Fruit fly (Drosophila melanogaster): ENCODE results near the gene CG5937.

Gene CG5937

DNA sequence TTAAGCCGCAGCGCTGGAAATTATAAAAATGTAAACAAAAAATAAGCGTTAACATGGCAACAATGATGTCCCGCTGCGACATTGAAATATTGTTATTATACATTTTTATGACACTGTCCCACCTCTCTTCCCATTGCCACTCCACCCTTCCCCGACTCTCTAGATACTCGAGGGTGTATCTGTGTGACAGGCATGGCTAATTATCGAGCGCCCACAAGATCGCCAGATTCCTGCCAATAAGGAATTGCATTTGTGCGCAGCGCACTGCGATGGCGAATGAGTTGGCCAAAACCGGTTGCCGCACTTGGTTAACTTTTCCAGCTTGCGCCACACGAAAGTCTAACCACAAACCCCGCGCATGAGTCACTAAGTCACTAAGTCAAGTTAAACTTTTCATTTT, 9.2 kb upstream of the CG5937 start:
- TF ChIP-seq rn (GFP tag; IDR thresholded peaks at IDR 0.05), result no peak
- peak; percentile 29; the same call in 1 of the 3 replicates for TF ChIP-seq CG4496 (GFP tag; IDR thresholded peaks at IDR 0.05)
- no peak for TF ChIP-seq CG34367 (tag; optimal IDR thresholded peaks at IDR 0.05)

DNA sequence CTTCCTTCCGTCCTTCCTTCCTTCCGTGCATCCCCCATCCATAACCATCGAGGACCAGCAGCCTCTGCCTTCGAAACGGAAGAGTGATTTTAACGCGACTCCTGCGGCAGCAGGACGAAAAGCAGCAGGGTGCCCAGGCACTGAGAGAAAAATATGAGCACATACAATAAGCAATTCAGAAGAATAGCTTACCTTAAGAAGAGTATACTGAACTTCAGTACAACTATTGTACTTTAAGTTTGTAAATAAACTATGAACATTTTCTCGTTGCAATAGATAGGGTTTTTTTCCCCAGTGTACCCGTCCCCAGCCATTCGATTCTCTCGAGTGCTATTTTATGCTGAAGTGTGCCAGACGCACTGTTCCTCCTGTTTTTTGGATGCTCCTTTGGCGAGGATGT, 8.1 kb upstream of the CG5937 start:
- no peak for TF ChIP-seq rn (GFP tag; IDR thresholded peaks at IDR 0.05)
- no peak for TF ChIP-seq fd96Ca (GFP tag; IDR thresholded peaks at IDR 0.05)
- TF ChIP-seq CG14655 (GFP tag; optimal IDR thresholded peaks at IDR 0.05), result no peak
- TF ChIP-seq EcR (GFP tag; optimal IDR thresholded peaks at IDR 0.05), result no peak
- TF ChIP-seq CG8159 (tag; optimal IDR thresholded peaks at IDR 0.05), result peak; percentile 63
- TF ChIP-seq CG15710 (tag; optimal IDR thresholded peaks at IDR 0.05), result peak; percentile 49
- TF ChIP-seq CG10348 (GFP tag; IDR thresholded peaks at IDR 0.05), result no peak
- peak; percentile 29 for TF ChIP-seq CG17806 (tag; optimal IDR thresholded peaks at IDR 0.05)
- TF ChIP-seq CG9948 (tag; optimal IDR thresholded peaks at IDR 0.05), result peak; percentile 19
- TF ChIP-seq CG32121 (GFP tag; IDR thresholded peaks at IDR 0.05), result no peak
- no peak for TF ChIP-seq Ets98B (GFP tag; IDR thresholded peaks at IDR 0.05)
- TF ChIP-seq Snoo (tag; optimal IDR thresholded peaks at IDR 0.05), result peak; percentile 38
- TF ChIP-seq CG8301 (tag; optimal IDR thresholded peaks at IDR 0.05), result no peak
- peak; percentile 58; the same call in 2 of the 3 replicates for TF ChIP-seq CG4496 (GFP tag; IDR thresholded peaks at IDR 0.05)
- TF ChIP-seq Pif1B (GFP tag; optimal IDR thresholded peaks at IDR 0.05), result no peak
- no peak for TF ChIP-seq D1 (tag; optimal IDR thresholded peaks at IDR 0.05)
- TF ChIP-seq CG34367 (tag; optimal IDR thresholded peaks at IDR 0.05), result peak; percentile 17
- TF ChIP-seq Pif1A (GFP tag; optimal IDR thresholded peaks at IDR 0.05), result peak; percentile 21
- no peak for TF ChIP-seq gl (tag; optimal IDR thresholded peaks at IDR 0.05)
- TF ChIP-seq CG12605 (GFP tag; IDR thresholded peaks at IDR 0.05), result no peak
- TF ChIP-seq CG13204 (GFP tag; optimal IDR thresholded peaks at IDR 0.05), result no peak

DNA sequence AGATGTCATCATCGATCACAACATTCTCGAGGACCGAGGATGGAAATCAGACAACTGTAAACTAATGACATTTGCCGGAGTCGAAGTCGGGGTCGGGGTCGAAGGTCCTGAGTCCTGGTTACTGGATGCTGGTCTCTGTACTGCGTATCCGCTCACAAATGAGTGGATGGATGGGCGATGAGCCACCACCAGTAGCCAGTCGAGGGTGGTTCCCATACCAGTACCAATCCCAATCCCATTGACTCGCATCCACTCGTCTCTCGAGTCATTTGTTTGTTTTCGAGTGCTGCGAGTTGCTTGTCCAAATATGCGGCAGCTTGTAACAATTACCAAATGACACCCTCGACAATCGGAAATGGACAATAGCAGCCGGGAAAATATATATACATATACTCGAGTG, 7.0 kb upstream of the CG5937 start:
- TF ChIP-seq Ets98B (GFP tag; IDR thresholded peaks at IDR 0.05) (no peak), D1 (tag; optimal IDR thresholded peaks at IDR 0.05) (no peak), CG8159 (tag; optimal IDR thresholded peaks at IDR 0.05) (no peak)

DNA sequence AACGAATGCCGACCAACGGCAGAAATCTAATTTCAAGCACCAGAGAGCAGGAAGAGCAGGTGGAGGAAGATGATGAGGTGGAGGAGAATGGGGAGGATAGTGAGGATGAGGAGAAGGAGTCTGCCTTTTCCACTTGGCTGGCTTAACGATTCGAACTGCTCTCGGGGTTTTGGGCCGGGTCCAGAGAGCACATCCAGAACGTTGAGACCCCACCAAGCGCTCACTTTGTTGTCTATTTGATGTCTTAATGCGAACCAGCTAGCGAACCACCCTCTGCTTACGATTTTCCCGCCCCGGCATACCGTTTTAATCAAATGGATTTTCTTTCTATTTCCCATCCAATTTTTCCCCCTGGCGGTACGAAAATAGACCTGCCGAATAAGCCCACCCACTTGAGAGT, 5.1 kb upstream of the CG5937 start:
- no peak for TF ChIP-seq EcR (GFP tag; optimal IDR thresholded peaks at IDR 0.05)

DNA sequence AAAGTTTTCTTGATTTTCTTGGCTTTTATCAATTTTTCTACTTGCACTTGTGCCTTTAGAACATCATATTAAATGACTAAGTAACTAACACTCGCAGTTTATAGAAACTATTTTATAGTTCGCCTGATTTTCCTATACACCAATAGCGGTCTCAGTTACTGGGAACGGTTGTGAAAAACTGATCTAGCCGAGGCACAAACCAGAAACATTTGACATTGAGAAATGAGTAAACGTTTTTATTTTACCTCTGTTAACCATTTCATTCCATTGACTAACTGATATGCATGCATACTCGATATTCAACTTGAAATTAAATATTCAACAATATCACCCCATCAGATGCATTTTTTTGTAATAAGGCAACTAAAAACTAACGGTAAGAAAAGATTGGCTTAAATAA, 4.4 kb upstream of the CG5937 start:
- TF ChIP-seq EcR (GFP tag; optimal IDR thresholded peaks at IDR 0.05) (no peak), CG4496 (GFP tag; IDR thresholded peaks at IDR 0.05) (0 out of 3 replicates have a peak, but pooled peaks have one; percentile 31)

DNA sequence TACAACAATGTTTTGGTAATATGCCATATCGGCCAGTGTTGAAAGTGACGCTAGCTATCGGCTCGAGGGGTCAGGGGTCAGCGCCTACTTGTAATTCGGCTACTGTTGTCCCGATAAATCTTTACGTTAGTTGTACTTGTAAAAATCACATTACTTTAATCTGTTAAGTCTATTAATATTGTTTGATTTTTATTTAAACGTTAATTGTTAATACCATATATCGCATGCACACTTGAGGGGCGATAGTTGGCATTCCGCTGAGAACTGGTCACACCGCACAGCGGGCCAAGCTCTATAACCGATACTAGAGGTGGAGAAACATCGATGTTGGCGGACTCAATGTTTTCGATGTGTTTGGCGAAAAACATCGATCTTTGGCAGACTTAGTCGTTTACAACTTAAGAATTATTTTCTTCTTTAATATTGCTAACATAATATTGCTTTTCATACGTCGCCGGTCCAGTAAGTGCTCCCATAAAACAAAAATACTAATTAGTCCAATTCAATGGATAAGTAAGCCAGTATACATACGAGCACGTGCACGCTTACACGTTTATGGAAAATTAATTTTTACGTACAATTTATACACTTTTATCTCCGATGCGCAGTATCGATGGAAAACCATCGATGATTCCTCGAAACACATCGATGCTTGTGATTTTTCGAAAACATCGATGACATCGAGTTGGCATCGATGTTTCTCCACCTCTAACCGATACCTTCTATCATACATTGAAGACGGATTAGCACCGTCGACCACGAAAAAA, 2.4 kb upstream of the CG5937 start, which contains the start of the genes rux and MCTS1:
Gene rux, minus strand, starts transcription at position 621 of the 767 bp plus-strand sequence.
Gene MCTS1, plus strand, starts transcription at position 713 of the 767 bp plus-strand sequence.
- TF ChIP-seq CG9948 (tag; optimal IDR thresholded peaks at IDR 0.05) (no peak), CG32121 (GFP tag; IDR thresholded peaks at IDR 0.05) (no peak), CG4496 (GFP tag; IDR thresholded peaks at IDR 0.05) (no peak), CG8301 (tag; optimal IDR thresholded peaks at IDR 0.05) (no peak), CG8159 (tag; optimal IDR thresholded peaks at IDR 0.05) (peak; percentile 8), Pif1A (GFP tag; optimal IDR thresholded peaks at IDR 0.05) (no peak), CG14655 (GFP tag; optimal IDR thresholded peaks at IDR 0.05) (peak; percentile 21), CG34367 (tag; optimal IDR thresholded peaks at IDR 0.05) (no peak), fd96Ca (GFP tag; IDR thresholded peaks at IDR 0.05) (peak; percentile 30; the same call in 1 of the 3 replicates)

DNA sequence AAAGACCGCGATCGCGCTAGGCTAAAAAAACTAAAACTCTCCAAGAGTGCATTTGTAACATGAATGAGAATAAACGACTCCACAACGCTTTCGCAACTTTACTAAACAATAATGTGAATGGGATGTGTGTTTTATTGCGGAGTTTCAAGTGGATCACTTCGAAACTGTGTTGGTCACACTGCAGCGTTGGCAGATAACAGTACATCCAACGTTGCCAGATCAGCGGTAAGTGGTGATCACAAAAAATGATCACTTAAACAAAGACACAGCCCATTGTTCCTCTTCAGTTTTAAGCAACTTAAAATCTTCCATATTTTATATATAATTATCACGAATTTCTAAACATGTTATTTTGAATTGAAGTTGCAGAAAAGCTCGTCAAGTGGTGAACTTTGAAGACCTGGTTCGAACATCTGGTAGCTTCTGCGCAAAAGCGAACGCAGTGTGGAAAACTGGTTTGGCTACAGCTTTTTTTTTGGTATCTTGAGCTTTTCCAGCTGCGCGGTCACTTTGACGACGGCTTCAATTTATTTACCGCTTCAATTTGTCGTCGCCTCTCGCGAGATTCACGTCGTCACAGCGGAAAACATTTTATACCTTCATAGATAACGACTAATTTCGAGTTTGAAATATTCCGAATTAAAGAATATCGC, 10.6 kb downstream of the CG5937 start, which contains the start of gene CG5921:
Gene CG5921, plus strand, starts transcription at position 547 of the 653 bp plus-strand sequence.
- TF ChIP-seq CG9948 (tag; optimal IDR thresholded peaks at IDR 0.05) (no peak), CG8159 (tag; optimal IDR thresholded peaks at IDR 0.05) (no peak), rn (GFP tag; IDR thresholded peaks at IDR 0.05) (no peak), Ets98B (GFP tag; IDR thresholded peaks at IDR 0.05) (no peak), CG17806 (tag; optimal IDR thresholded peaks at IDR 0.05) (no peak), Snoo (tag; optimal IDR thresholded peaks at IDR 0.05) (no peak), CG12605 (GFP tag; IDR thresholded peaks at IDR 0.05) (no peak), CG14655 (GFP tag; optimal IDR thresholded peaks at IDR 0.05) (no peak), fd96Ca (GFP tag; IDR thresholded peaks at IDR 0.05) (no peak), EcR (GFP tag; optimal IDR thresholded peaks at IDR 0.05) (no peak), CG10348 (GFP tag; IDR thresholded peaks at IDR 0.05) (no peak), CG4496 (GFP tag; IDR thresholded peaks at IDR 0.05) (no peak), Pif1B (GFP tag; optimal IDR thresholded peaks at IDR 0.05) (no peak), Pif1A (GFP tag; optimal IDR thresholded peaks at IDR 0.05) (no peak), CG8301 (tag; optimal IDR thresholded peaks at IDR 0.05) (no peak), CG13204 (GFP tag; optimal IDR thresholded peaks at IDR 0.05) (no peak), D1 (tag; optimal IDR thresholded peaks at IDR 0.05) (no peak)
